Worm (Caenorhabditis elegans) whole organism, L4 larva: ENCODE data around the gene C34D4.4.
A peak's percentile ranks its signal among the peaks of the same experiment; 100 is the strongest.

ENCODE experiments used
- D1046.2 ChIP-seq: fragments of 200-800 bp; sonication (Bioruptor generic); IDR thresholded peaks from 2 replicates; pipeline ENCODE4 v1.3.6; 2022; ENCODE audit warnings: missing genetic modification characterization, missing compliant biosample characterization
- F10B5.3 ChIP-seq: sonication (generic microtip); optimal IDR thresholded peaks from 2 replicates; lab custom pipeline; 2016; ENCODE audit warnings: mild to moderate bottlenecking, missing genetic modification characterization, missing compliant biosample characterization
- F26F4.8 ChIP-seq: fragments of 200-800 bp; sonication (Bioruptor generic); conservative IDR thresholded peaks from 2 replicates; pipeline ENCODE4 v1.3.6; 2022; ENCODE audit warnings: missing genetic modification characterization, missing compliant biosample characterization
- F37D6.2 ChIP-seq: sonication (generic microtip); optimal IDR thresholded peaks from 2 replicates; lab custom pipeline; 2016; ENCODE audit warnings: mild to moderate bottlenecking, missing genetic modification characterization, missing compliant biosample characterization
- T20F7.1 ChIP-seq: fragments of 200-800 bp; sonication (Bioruptor generic); optimal IDR thresholded peaks from 2 replicates; lab custom pipeline; 2018; ENCODE audit warnings: mild to moderate bottlenecking, missing genetic modification characterization, missing compliant biosample characterization
- T26A8.4 ChIP-seq: fragments of 200-800 bp; sonication (Bioruptor generic); IDR thresholded peaks from 2 replicates; pipeline ENCODE4 v1.3.6; 2022; ENCODE audit warnings: missing genetic modification characterization, missing compliant biosample characterization
- Y105C5A.15 ChIP-seq: fragments of 200-800 bp; sonication (Bioruptor generic); IDR thresholded peaks from 2 replicates; pipeline ENCODE4 v1.3.6; 2022; ENCODE audit warnings: missing genetic modification characterization, missing compliant biosample characterization
- Y48G9A.11 ChIP-seq: fragments of 200-800 bp; sonication (Bioruptor generic); IDR thresholded peaks from 2 replicates; pipeline ENCODE4 v1.3.6; 2022; ENCODE audit warnings: missing genetic modification reagents, missing genetic modification characterization, missing compliant biosample characterization
- Y5F2A.4 ChIP-seq: fragments of 200-800 bp; sonication (Bioruptor generic); optimal IDR thresholded peaks from 2 replicates; lab custom pipeline; 2018; ENCODE audit warnings: mild to moderate bottlenecking, missing genetic modification characterization, missing compliant biosample characterization
- Y75B8A.6 ChIP-seq: fragments of 200-800 bp; sonication (Bioruptor generic); IDR thresholded peaks from 2 replicates; pipeline ENCODE4 v1.3.6; 2022; ENCODE audit warnings: missing genetic modification reagents, missing genetic modification characterization, missing compliant biosample characterization
- aha-1 ChIP-seq: fragments of 150-350 bp; peaks from one replicate; lab custom pipeline; 2014; ENCODE audit warnings: missing biosample characterization, missing genetic modification characterization
- aly-2 ChIP-seq: sonication (generic microtip); optimal IDR thresholded peaks from 2 replicates; lab custom pipeline; 2018; ENCODE audit warnings: missing biosample characterization, missing genetic modification characterization
- arid-1 ChIP-seq: fragments of 200-800 bp; sonication (Bioruptor generic); conservative IDR thresholded peaks from 2 replicates; pipeline ENCODE4 v1.3.6; 2022; ENCODE audit warnings: missing genetic modification reagents, missing genetic modification characterization, missing compliant biosample characterization
- ceh-20 ChIP-seq: fragments of 200-800 bp; sonication (Bioruptor generic); IDR thresholded peaks from 2 replicates; pipeline ENCODE4 v1.3.6; 2022; ENCODE audit warnings: missing genetic modification reagents, missing genetic modification characterization, missing compliant biosample characterization
- cey-2 ChIP-seq: sonication (generic microtip); optimal IDR thresholded peaks from 3 replicates; lab custom pipeline; 2017; ENCODE audit warnings: missing genetic modification characterization, mild to moderate bottlenecking, missing compliant biosample characterization, antibody characterized with exemption, borderline replicate concordance; ENCODE audit not compliant: insufficient read depth
- daf-12 ChIP-seq: fragments of 150-350 bp; optimal IDR thresholded peaks from 2 replicates; lab custom pipeline; 2014; ENCODE audit warnings: missing biosample characterization, missing genetic modification reagents, missing genetic modification characterization
- daf-16 ChIP-seq, 3 experiments: sonication (generic microtip); optimal IDR thresholded peaks; 2 replicates each; lab custom pipeline; 2016 to 2017; ENCODE audit warnings: missing genetic modification characterization in 3 of 3, missing genetic modification reagents in 3 of 3, mild to moderate bottlenecking in 2 of 3, missing compliant biosample characterization in 2 of 3, missing biosample characterization in 1 of 3, moderate library complexity in 1 of 3
- daf-19 ChIP-seq: fragments of 200-800 bp; sonication (Bioruptor generic); conservative IDR thresholded peaks from 2 replicates; pipeline ENCODE4 v1.3.6; 2022; ENCODE audit warnings: missing genetic modification characterization, missing compliant biosample characterization
- dmd-6 ChIP-seq: fragments of 200-800 bp; sonication (Bioruptor generic); IDR thresholded peaks from 2 replicates; pipeline ENCODE4 v1.3.6; 2022; ENCODE audit warnings: missing genetic modification reagents, missing genetic modification characterization, missing compliant biosample characterization
- dmd-8 ChIP-seq: fragments of 200-800 bp; sonication (Bioruptor generic); IDR thresholded peaks from 2 replicates; pipeline ENCODE4 v1.3.6; 2022; ENCODE audit warnings: missing genetic modification characterization, missing compliant biosample characterization
- dve-1 ChIP-seq: sonication (generic microtip); optimal IDR thresholded peaks from 2 replicates; lab custom pipeline; 2017; ENCODE audit warnings: antibody characterized with exemption, mild to moderate bottlenecking, missing genetic modification characterization, missing compliant biosample characterization; ENCODE audit not compliant: insufficient read depth
- egl-27 ChIP-seq: sonication (generic microtip); optimal IDR thresholded peaks from 3 replicates; lab custom pipeline; 2017; ENCODE audit warnings: missing biosample characterization, missing genetic modification reagents, missing genetic modification characterization
- gei-8 ChIP-seq: fragments of 200-800 bp; sonication (Bioruptor generic); optimal IDR thresholded peaks from 2 replicates; lab custom pipeline; 2018; ENCODE audit warnings: mild to moderate bottlenecking, missing genetic modification characterization, missing compliant biosample characterization
- hlh-11 ChIP-seq: fragments of 200-800 bp; sonication (Bioruptor generic); optimal IDR thresholded peaks from 2 replicates; lab custom pipeline; 2018; ENCODE audit warnings: mild to moderate bottlenecking, missing genetic modification characterization, missing compliant biosample characterization
- hlh-30 ChIP-seq: sonication (generic microtip); optimal IDR thresholded peaks from 2 replicates; lab custom pipeline; 2017; ENCODE audit warnings: antibody characterized with exemption, mild to moderate bottlenecking, missing genetic modification characterization, missing compliant biosample characterization; ENCODE audit not compliant: insufficient read depth
- jun-1 ChIP-seq: fragments of 150-350 bp; optimal IDR thresholded peaks from 2 replicates; lab custom pipeline; 2014; ENCODE audit warnings: missing biosample characterization, missing genetic modification reagents, missing genetic modification characterization
- lim-7 ChIP-seq: fragments of 200-800 bp; sonication (Bioruptor generic); IDR thresholded peaks from 2 replicates; pipeline ENCODE4 v1.3.6; 2022; ENCODE audit warnings: missing genetic modification characterization, missing compliant biosample characterization
- lin-29 ChIP-seq: fragments of 200-800 bp; sonication (Bioruptor generic); IDR thresholded peaks from 2 replicates; pipeline ENCODE4 v1.3.6; 2022; ENCODE audit warnings: missing genetic modification reagents, missing genetic modification characterization, missing compliant biosample characterization
- lir-3 ChIP-seq: sonication (generic microtip); optimal IDR thresholded peaks from 2 replicates; lab custom pipeline; 2016; ENCODE audit warnings: mild to moderate bottlenecking, missing genetic modification characterization, missing compliant biosample characterization
- nhr-10 ChIP-seq: fragments of 150-350 bp; optimal IDR thresholded peaks from 2 replicates; lab custom pipeline; 2014; ENCODE audit warnings: missing biosample characterization, missing genetic modification characterization
- nhr-102 ChIP-seq: sonication (generic microtip); optimal IDR thresholded peaks from 2 replicates; lab custom pipeline; 2016; ENCODE audit warnings: mild to moderate bottlenecking, missing genetic modification characterization, moderate library complexity, missing compliant biosample characterization
- nhr-111 ChIP-seq: fragments of 200-800 bp; sonication (Bioruptor generic); optimal IDR thresholded peaks from 2 replicates; lab custom pipeline; 2018; ENCODE audit warnings: mild to moderate bottlenecking, missing genetic modification characterization, missing compliant biosample characterization
- nhr-237 ChIP-seq: sonication (generic microtip); optimal IDR thresholded peaks from 2 replicates; lab custom pipeline; 2017; ENCODE audit warnings: missing biosample characterization, missing genetic modification characterization
- nhr-28 ChIP-seq: fragments of 150-350 bp; optimal IDR thresholded peaks from 2 replicates; lab custom pipeline; 2014; ENCODE audit warnings: missing biosample characterization, missing genetic modification characterization
- nhr-48 ChIP-seq: sonication (generic microtip); optimal IDR thresholded peaks from 2 replicates; lab custom pipeline; 2016; ENCODE audit warnings: mild to moderate bottlenecking, missing genetic modification characterization, missing compliant biosample characterization
- nhr-6 ChIP-seq: fragments of 150-350 bp; optimal IDR thresholded peaks from 2 replicates; lab custom pipeline; 2014; ENCODE audit warnings: missing biosample characterization, missing genetic modification characterization
- nhr-77 ChIP-seq: fragments of 150-350 bp; optimal IDR thresholded peaks from 2 replicates; lab custom pipeline; 2014; ENCODE audit warnings: missing biosample characterization, missing genetic modification characterization
- pha-4 ChIP-seq, 2 experiments: fragments of 150-350 bp in 1 of 2; fragments of 200-800 bp in 1 of 2; sonication (Bioruptor generic) in 1 of 2; IDR thresholded peaks in 1 of 2; optimal IDR thresholded peaks in 1 of 2; 2 replicates each; pipeline versions ENCODE4 v1.3.6 to Lab custom; 2014 to 2022; ENCODE audit warnings: missing genetic modification characterization in 2 of 2, missing genetic modification reagents in 2 of 2, missing biosample characterization in 1 of 2, missing compliant biosample characterization in 1 of 2
- pqm-1 ChIP-seq: sonication (generic microtip); optimal IDR thresholded peaks from 2 replicates; lab custom pipeline; 2017; ENCODE audit warnings: missing biosample characterization, missing genetic modification characterization
- snpc-4 ChIP-seq: fragments of 150-350 bp; optimal IDR thresholded peaks from 2 replicates; lab custom pipeline; 2014; ENCODE audit warnings: missing biosample characterization, missing genetic modification characterization
- tra-1 ChIP-seq: fragments of 200-800 bp; sonication (Bioruptor generic); IDR thresholded peaks from 2 replicates; pipeline ENCODE4 v1.3.6; 2022; ENCODE audit warnings: missing genetic modification reagents, missing genetic modification characterization, missing compliant biosample characterization
- unc-62 ChIP-seq, 3 experiments: fragments of 150-350 bp in 1 of 3; sonication (generic microtip); optimal IDR thresholded peaks in 2 of 3; peaks in 1 of 3; 1 replicate in 1 of 3; 2 replicates in 2 of 3; lab custom pipeline; 2014 to 2017; ENCODE audit warnings: missing biosample characterization in 3 of 3, missing genetic modification characterization in 3 of 3, missing genetic modification reagents in 3 of 3, missing genotype in 1 of 3
- vab-7 ChIP-seq: fragments of 200-800 bp; sonication (Bioruptor generic); IDR thresholded peaks from 2 replicates; pipeline ENCODE4 v1.3.6; 2022; ENCODE audit warnings: missing genetic modification reagents, missing genetic modification characterization, missing compliant biosample characterization
- zfp-2 ChIP-seq: sonication (generic microtip); optimal IDR thresholded peaks from 2 replicates; lab custom pipeline; 2016; ENCODE audit warnings: mild to moderate bottlenecking, missing genetic modification characterization, missing compliant biosample characterization
- zfp-3 ChIP-seq: fragments of 200-800 bp; sonication (Bioruptor generic); conservative IDR thresholded peaks from 2 replicates; pipeline ENCODE4 v1.3.6; 2022; ENCODE audit warnings: missing genetic modification reagents, missing genetic modification characterization, missing compliant biosample characterization
- ztf-11 ChIP-seq: fragments of 150-350 bp; optimal IDR thresholded peaks from 2 replicates; lab custom pipeline; 2014; ENCODE audit warnings: missing biosample characterization, missing genetic modification characterization

C34D4.4 gene

DNA sequence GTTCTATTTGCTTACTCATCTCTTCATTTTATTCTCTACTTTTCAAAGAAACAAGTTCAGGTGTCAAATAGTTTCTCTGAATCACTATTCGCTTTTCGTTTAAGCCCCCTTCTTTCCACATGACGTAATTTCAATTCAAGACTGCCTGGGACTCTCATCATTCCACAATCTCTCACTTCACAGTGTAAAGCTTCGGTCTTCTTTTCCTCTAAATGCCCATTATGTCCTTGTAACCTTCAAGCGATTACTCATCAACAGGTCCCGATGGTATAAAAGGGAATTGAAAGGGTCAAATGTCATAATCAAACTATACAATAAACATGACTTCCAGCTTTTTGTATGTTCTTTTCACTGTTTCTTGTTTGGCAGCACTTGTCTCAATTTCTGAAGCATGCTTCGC, 29.8 kb downstream of the C34D4.4 start, which contains the start of gene C42D4.3:
C42D4.3 (plus strand) TSS at position 298 of the 400 bp plus-strand sequence.
- peak; percentile 70 for TF ChIP-seq cey-2 (tag; lab: Kevin White, UChicago)
- TF ChIP-seq Y5F2A.4 (GFP tag; lab: Kevin White, UChicago) = no peak
- TF ChIP-seq dve-1 (tag; lab: Kevin White, UChicago) = peak; percentile 30

DNA sequence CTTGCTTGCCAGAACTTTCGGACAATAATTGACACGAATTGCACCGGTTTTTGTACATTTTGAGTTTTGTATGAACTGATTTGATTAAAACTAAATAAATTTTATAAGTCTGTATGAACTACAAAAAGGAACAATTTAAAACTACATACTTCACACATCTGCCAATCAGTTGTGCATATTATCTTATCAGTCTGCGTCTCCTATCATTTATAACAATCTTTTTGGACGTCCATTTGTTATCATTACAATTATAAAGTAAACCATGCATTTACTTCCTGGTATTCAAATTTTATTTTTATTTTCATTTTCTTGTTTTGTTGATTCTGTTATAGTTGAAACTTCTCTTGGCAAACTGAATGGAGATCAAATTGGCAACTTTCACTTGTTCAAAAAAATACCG, 31.1 kb downstream of the C34D4.4 start, which contains the start of gene cest-10:
cest-10 (plus strand) TSS at position 254 of the 400 bp plus-strand sequence.
- TF ChIP-seq F10B5.3 (no peak), dmd-6 (GFP tag; lab: Robert Waterston, UW) (peak; percentile 96), nhr-10 (tag; lab: Kevin White, UChicago) (no peak), nhr-111 (GFP tag; lab: Kevin White, UChicago) (no peak), dmd-8 (no peak), tra-1 (peak; percentile 90), nhr-77 (peak; percentile 69), aly-2 (tag; lab: Kevin White, UChicago) (no peak), T26A8.4 (GFP tag; lab: Robert Waterston, UW) (no peak), daf-16 (GFP tag; optimal IDR thresholded peaks at IDR 0.05; lab: Kevin White, UChicago) (peak in 1 of 2 experiments; percentile 67), daf-16 (tag; optimal IDR thresholded peaks at IDR 0.05; lab: Kevin White, UChicago) (peak; percentile 93), ztf-11 (tag; lab: Kevin White, UChicago) (no peak), pqm-1 (tag; lab: Kevin White, UChicago) (peak; percentile 78), Y48G9A.11 (GFP tag; lab: Robert Waterston, UW) (no peak), F26F4.8 (no peak), nhr-102 (tag; lab: Kevin White, UChicago) (peak; percentile 49), Y105C5A.15 (GFP tag; lab: Robert Waterston, UW) (no peak), nhr-237 (no peak), D1046.2 (GFP tag; lab: Robert Waterston, UW) (no peak), nhr-28 (tag; lab: Kevin White, UChicago) (peak; percentile 99), egl-27 (no peak), daf-12 (no peak), Y75B8A.6 (0 out of 2 replicates have a peak, but pooled peaks have one; percentile 22), zfp-2 (tag; lab: Kevin White, UChicago) (no peak), unc-62 (GFP tag; optimal IDR thresholded peaks at IDR 0.05 in 1 of 2; lab: Kevin White, UChicago) (no peak), unc-62 (tag; optimal IDR thresholded peaks at IDR 0.05; lab: Kevin White, UChicago) (no peak), daf-19 (GFP tag; lab: Robert Waterston, UW) (no peak), zfp-3 (GFP tag; lab: Robert Waterston, UW) (no peak), cey-2 (tag; lab: Kevin White, UChicago) (no peak), hlh-11 (tag; lab: Kevin White, UChicago) (peak; percentile 68), dve-1 (tag; lab: Kevin White, UChicago) (peak; percentile 89), lim-7 (GFP tag; lab: Robert Waterston, UW) (no peak), arid-1 (GFP tag; lab: Robert Waterston, UW) (no peak), jun-1 (no peak), ceh-20 (GFP tag; lab: Robert Waterston, UW) (no peak), lin-29 (GFP tag; lab: Robert Waterston, UW) (no peak), nhr-6 (tag; lab: Kevin White, UChicago) (no peak), nhr-48 (tag; lab: Kevin White, UChicago) (peak; percentile 64), gei-8 (GFP tag; lab: Kevin White, UChicago) (peak; percentile 2), vab-7 (GFP tag; lab: Robert Waterston, UW) (no peak), snpc-4 (no peak), aha-1 (tag; lab: Kevin White, UChicago) (peak; percentile 56), hlh-30 (tag; lab: Kevin White, UChicago) (no peak), lir-3 (no peak), pha-4 (GFP tag; IDR thresholded peaks at IDR 0.05; lab: Robert Waterston, UW) (peak; percentile 32; the same call in 1 of the 2 replicates), pha-4 (tag; optimal IDR thresholded peaks at IDR 0.05; lab: Kevin White, UChicago) (no peak), T20F7.1 (GFP tag; lab: Kevin White, UChicago) (no peak), F37D6.2 (tag; lab: Kevin White, UChicago) (no peak)
- TF ChIP-seq, all 104 proteins: peak for 14
